Worm (Caenorhabditis elegans) whole organism, mixed stage, embryonic: ENCODE results near the gene ttr-38.
A peak's percentile ranks its signal among the peaks of the same experiment; 100 is the strongest.

ENCODE experiments used
- bed-3 ChIP-seq: fragments of 200-800 bp; sonication (Bioruptor generic); optimal IDR thresholded peaks from 3 replicates; lab custom pipeline; 2018; ENCODE audit warnings: mild to moderate bottlenecking, missing genetic modification characterization, moderate library complexity, missing compliant biosample characterization
- ceh-39 ChIP-seq: fragments of 150-350 bp; optimal IDR thresholded peaks from 2 replicates; lab custom pipeline; 2014; ENCODE audit warnings: missing biosample characterization, missing genetic modification characterization
- ceh-43 ChIP-seq: fragments of 200-800 bp; sonication (Bioruptor generic); optimal IDR thresholded peaks from 2 replicates; lab custom pipeline; 2018; ENCODE audit warnings: mild to moderate bottlenecking, missing genetic modification characterization, moderate library complexity, missing compliant biosample characterization
- ceh-83 ChIP-seq: fragments of 200-800 bp; sonication (Bioruptor generic); optimal IDR thresholded peaks from 2 replicates; lab custom pipeline; 2018; ENCODE audit warnings: mild to moderate bottlenecking, missing genetic modification characterization, missing compliant biosample characterization
- ces-1 ChIP-seq: fragments of 150-350 bp; optimal IDR thresholded peaks from 2 replicates; lab custom pipeline; 2014; ENCODE audit warnings: missing biosample characterization, missing genetic modification reagents, missing genetic modification characterization
- elt-3 ChIP-seq: fragments of 150-350 bp; optimal IDR thresholded peaks from 2 replicates; lab custom pipeline; 2014; ENCODE audit warnings: missing biosample characterization, missing genetic modification characterization
- flh-1 ChIP-seq: fragments of 200-800 bp; sonication (Bioruptor generic); optimal IDR thresholded peaks from 2 replicates; lab custom pipeline; 2018; ENCODE audit warnings: mild to moderate bottlenecking, missing genetic modification characterization, moderate library complexity, missing compliant biosample characterization
- hlh-1 ChIP-seq: fragments of 150-350 bp; optimal IDR thresholded peaks from 2 replicates; lab custom pipeline; 2014; ENCODE audit warnings: missing biosample characterization, missing genetic modification reagents, missing genetic modification characterization
- lin-13 ChIP-seq: fragments of 150-350 bp; optimal IDR thresholded peaks from 2 replicates; lab custom pipeline; 2014; ENCODE audit warnings: missing biosample characterization, missing genetic modification characterization
- lin-32 ChIP-seq: fragments of 200-800 bp; sonication (Bioruptor generic); optimal IDR thresholded peaks from 2 replicates; lab custom pipeline; 2018; ENCODE audit warnings: mild to moderate bottlenecking, missing genetic modification characterization, missing compliant biosample characterization
- mep-1 ChIP-seq: fragments of 150-350 bp; optimal IDR thresholded peaks from 2 replicates; lab custom pipeline; 2017; ENCODE audit warnings: missing biosample characterization, missing genetic modification reagents, missing genetic modification characterization, inconsistent platforms
- mls-2 ChIP-seq: sonication (generic microtip); optimal IDR thresholded peaks from 2 replicates; lab custom pipeline; 2016; ENCODE audit warnings: mild to moderate bottlenecking, missing genetic modification characterization, moderate library complexity, missing compliant biosample characterization
- nhr-12 ChIP-seq: fragments of 150-350 bp; optimal IDR thresholded peaks from 2 replicates; lab custom pipeline; 2014; ENCODE audit warnings: missing biosample characterization, missing genetic modification characterization
- nhr-2 ChIP-seq: fragments of 150-350 bp; optimal IDR thresholded peaks from 2 replicates; lab custom pipeline; 2014; ENCODE audit warnings: missing biosample characterization, missing genetic modification characterization
- nhr-28 ChIP-seq: fragments of 150-350 bp; optimal IDR thresholded peaks from 2 replicates; lab custom pipeline; 2014; ENCODE audit warnings: missing biosample characterization, missing genetic modification characterization
- nhr-76 ChIP-seq: sonication (generic microtip); optimal IDR thresholded peaks from 2 replicates; lab custom pipeline; 2017; ENCODE audit warnings: missing biosample characterization, missing genetic modification characterization
- sem-2 ChIP-seq: fragments of 200-800 bp; sonication (Bioruptor generic); optimal IDR thresholded peaks from 2 replicates; lab custom pipeline; 2018; ENCODE audit warnings: mild to moderate bottlenecking, missing genetic modification characterization, missing compliant biosample characterization
- unc-120 ChIP-seq: sonication (generic microtip); optimal IDR thresholded peaks from 2 replicates; lab custom pipeline; 2017; ENCODE audit warnings: missing genetic modification characterization, missing compliant biosample characterization; ENCODE audit not compliant: poor library complexity, severe bottlenecking
- unc-62 ChIP-seq: fragments of 150-350 bp; optimal IDR thresholded peaks from 2 replicates; lab custom pipeline; 2014; ENCODE audit warnings: missing biosample characterization, missing genetic modification reagents, missing genetic modification characterization
- zip-8 ChIP-seq: fragments of 150-350 bp; optimal IDR thresholded peaks from 2 replicates; lab custom pipeline; 2014; ENCODE audit warnings: missing biosample characterization, missing genetic modification characterization

Gene ttr-38

ce11 chrX:9268373-9268772, 45.9 kb downstream of the ttr-38 start:
- TF ChIP-seq flh-1 (GFP tag; lab: Kevin White, UChicago) (no peak), unc-62 (GFP tag; lab: Kevin White, UChicago) (no peak), lin-13 (tag; lab: Kevin White, UChicago) (no peak), nhr-12 (no peak), elt-3 (tag; lab: Kevin White, UChicago) (no peak), mep-1 (tag; lab: Kevin White, UChicago) (no peak), bed-3 (no peak), nhr-28 (tag; lab: Kevin White, UChicago) (no peak), nhr-2 (tag; lab: Kevin White, UChicago) (no peak), ces-1 (GFP tag; lab: Kevin White, UChicago) (no peak), ceh-39 (tag; lab: Kevin White, UChicago) (no peak), ceh-83 (GFP tag; lab: Kevin White, UChicago) (no peak), sem-2 (no peak), mls-2 (tag; lab: Kevin White, UChicago) (no peak), ceh-43 (GFP tag; lab: Kevin White, UChicago) (no peak)

- TF ChIP-seq lin-32: no peak
- no peak for TF ChIP-seq ceh-83 (GFP tag; lab: Kevin White, UChicago)
- TF ChIP-seq flh-1 (GFP tag; lab: Kevin White, UChicago): no peak
- TF ChIP-seq nhr-76 (tag; lab: Kevin White, UChicago): no peak
Observed at ce11 chrX:9266512-9266911, 47.8 kb downstream of the ttr-38 start.

- TF ChIP-seq unc-62 (GFP tag; lab: Kevin White, UChicago) (no peak), ceh-43 (GFP tag; lab: Kevin White, UChicago) (no peak), unc-120 (tag; lab: Kevin White, UChicago) (peak; percentile 28), hlh-1 (peak; percentile 72)
Observed at ce11 chrX:9264636-9265035, 49.7 kb downstream of the ttr-38 start.

ce11 chrX:9264231-9264630, 50.1 kb downstream of the ttr-38 start, which contains the start of gene F18G5.6:
TSS of gene F18G5.6 (minus strand) at chrX:9264331.
- no peak for TF ChIP-seq nhr-28 (tag; lab: Kevin White, UChicago)
- TF ChIP-seq zip-8 (tag; lab: Kevin White, UChicago): no peak
